Worm (Caenorhabditis elegans) whole organism, L1 larva: ENCODE measurements around the gene C50D2.10.

ENCODE experiments used
- efl-1 ChIP-seq, 4 experiments: fragments of 150-350 bp; optimal IDR thresholded peaks in 3 of 4; peaks in 1 of 4; 1 replicate in 1 of 4; 2 replicates in 3 of 4; lab custom pipeline; 2014; ENCODE audit warnings: missing biosample characterization in 2 of 4, missing genetic modification characterization in 2 of 4, missing genetic modification reagents in 2 of 4
- egl-27 ChIP-seq, 2 experiments: fragments of 150-350 bp in 1 of 2; sonication (generic microtip); optimal IDR thresholded peaks; 3 replicates each; lab custom pipeline; 2017 to 2018; ENCODE audit warnings: missing biosample characterization in 2 of 2, missing genetic modification characterization in 2 of 2, missing genetic modification reagents in 2 of 2
- hpl-2 ChIP-seq: fragments of 150-350 bp; optimal IDR thresholded peaks from 2 replicates; lab custom pipeline; 2014; ENCODE audit warnings: missing biosample characterization, missing genetic modification reagents, missing genetic modification characterization
- lin-39 ChIP-seq: fragments of 150-350 bp; optimal IDR thresholded peaks from 2 replicates; lab custom pipeline; 2014; ENCODE audit warnings: missing biosample characterization, missing genetic modification reagents, missing genetic modification characterization
- nhr-11 ChIP-seq: fragments of 150-350 bp; optimal IDR thresholded peaks from 2 replicates; lab custom pipeline; 2014; ENCODE audit warnings: missing biosample characterization, missing genetic modification characterization
- nhr-20 ChIP-seq: sonication (generic microtip); optimal IDR thresholded peaks from 2 replicates; lab custom pipeline; 2016; ENCODE audit warnings: mild to moderate bottlenecking, missing genetic modification characterization, missing compliant biosample characterization
- nhr-77 ChIP-seq: fragments of 150-350 bp; optimal IDR thresholded peaks from 2 replicates; lab custom pipeline; 2014; ENCODE audit warnings: missing biosample characterization, missing genetic modification characterization
- sox-4 ChIP-seq: sonication (generic microtip); optimal IDR thresholded peaks from 2 replicates; lab custom pipeline; 2016; ENCODE audit warnings: missing genetic modification characterization, missing compliant biosample characterization
- sptf-1 ChIP-seq: fragments of 150-350 bp; optimal IDR thresholded peaks from 2 replicates; lab custom pipeline; 2014; ENCODE audit warnings: missing biosample characterization, missing genetic modification characterization
- zip-4 ChIP-seq: fragments of 200-800 bp; sonication (Bioruptor generic); optimal IDR thresholded peaks from 2 replicates; lab custom pipeline; 2018; ENCODE audit warnings: mild to moderate bottlenecking, missing genetic modification characterization, moderate library complexity, missing compliant biosample characterization

ce11 chrII:79166-79565, 19.8 kb upstream of the C50D2.10 start, which contains the start of gene C23H3.9:
- TF ChIP-seq efl-1 (optimal IDR thresholded peaks at IDR 0.05; lab: Kevin White, UChicago) (no peak), efl-1 (GFP tag; optimal IDR thresholded peaks at IDR 0.05 in 1 of 2; lab: Kevin White, UChicago) (no peak), nhr-77 (tag; lab: Kevin White, UChicago) (no peak), nhr-20 (no peak), sox-4 (tag; lab: Kevin White, UChicago) (no peak), egl-27 (tag; optimal IDR thresholded peaks at IDR 0.05; lab: Kevin White, UChicago) (no peak), sptf-1 (tag; lab: Kevin White, UChicago) (no peak), nhr-11 (tag; lab: Kevin White, UChicago) (no peak), lin-39 (no peak), hpl-2 (GFP tag; lab: Kevin White, UChicago) (no peak), zip-4 (GFP tag; lab: Kevin White, UChicago) (no peak)
